Fruit fly (Drosophila melanogaster): ENCODE measurements around the gene CG42674.

DNA sequence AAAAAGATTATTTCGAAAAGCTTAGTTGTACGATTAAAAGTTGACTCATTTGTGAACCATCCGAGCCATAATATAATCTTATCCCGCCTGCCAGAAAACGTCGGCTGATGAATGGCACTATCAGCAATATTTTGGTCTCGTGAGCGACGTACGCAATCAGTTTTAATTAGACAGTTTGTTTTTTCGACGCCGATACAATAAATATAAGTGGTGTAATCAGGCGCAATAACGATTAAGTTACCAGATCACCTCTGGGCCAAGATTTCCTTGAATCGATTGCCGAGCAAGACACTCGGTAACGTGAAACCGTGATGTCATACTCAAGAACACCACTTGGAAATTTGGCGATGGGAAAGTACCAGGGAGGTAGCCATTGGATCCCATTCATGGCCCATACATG is 11.0 kb upstream of the CG42674 start:
- TF ChIP-seq psq (optimal IDR thresholded peaks at IDR 0.05), result no peak
- TF ChIP-seq CG8478 (optimal IDR thresholded peaks at IDR 0.05), result no peak
